Fruit fly (Drosophila melanogaster) whole organism, embryonic: ENCODE results near the gene wisp.

Experiments
- ATbp ChIP-seq: fragments of 200-800 bp; sonication (Bioruptor generic); optimal IDR thresholded peaks from 2 replicates; lab custom pipeline; 2017; ENCODE audit warnings: missing biosample characterization, mild to moderate bottlenecking, missing genetic modification characterization, missing genetic modification reagents
- Asciz ChIP-seq: fragments of 200-800 bp; sonication (Bioruptor generic); optimal IDR thresholded peaks from 2 replicates; lab custom pipeline; 2017; ENCODE audit warnings: missing biosample characterization, mild to moderate bottlenecking, missing genetic modification characterization, missing genetic modification reagents
- CG10366 ChIP-seq: fragments of 200-800 bp; sonication (Bioruptor generic); IDR thresholded peaks from 2 replicates; pipeline ENCODE4 v1.3.6; 2022; ENCODE audit warnings: missing biosample characterization, missing genetic modification characterization
- CG10431 ChIP-seq: fragments of 200-800 bp; sonication (Bioruptor generic); optimal IDR thresholded peaks from 3 replicates; lab custom pipeline; 2018; ENCODE audit warnings: missing biosample characterization, mild to moderate bottlenecking, missing genetic modification characterization
- CG10543 ChIP-seq: fragments of 200-800 bp; sonication (Bioruptor generic); optimal IDR thresholded peaks from 3 replicates; lab custom pipeline; 2017; ENCODE audit warnings: missing biosample characterization, mild to moderate bottlenecking, missing genetic modification characterization, moderate library complexity
- CG11696 ChIP-seq: fragments of 200-800 bp; sonication (Bioruptor generic); IDR thresholded peaks from 2 replicates; pipeline ENCODE4 v1.3.6; 2022; ENCODE audit warnings: missing biosample characterization, missing genetic modification characterization
- CG12391 ChIP-seq: fragments of 200-800 bp; sonication (Bioruptor generic); optimal IDR thresholded peaks from 3 replicates; lab custom pipeline; 2018; ENCODE audit warnings: missing biosample characterization, mild to moderate bottlenecking, missing genetic modification characterization, moderate library complexity
- CG13296 ChIP-seq: fragments of 200-800 bp; sonication (Bioruptor generic); optimal IDR thresholded peaks from 3 replicates; lab custom pipeline; 2018; ENCODE audit warnings: missing biosample characterization, mild to moderate bottlenecking, missing genetic modification characterization
- CG15269 ChIP-seq: fragments of 200-800 bp; sonication (Bioruptor generic); optimal IDR thresholded peaks from 2 replicates; lab custom pipeline; 2018; ENCODE audit warnings: missing biosample characterization, mild to moderate bottlenecking, missing genetic modification characterization, moderate library complexity
- CG15514 ChIP-seq: fragments of 200-800 bp; sonication (Bioruptor generic); optimal IDR thresholded peaks from 3 replicates; lab custom pipeline; 2017; ENCODE audit warnings: missing biosample characterization, missing genetic modification characterization, mild to moderate bottlenecking, moderate library complexity, missing genetic modification reagents
- CG16815 ChIP-seq: fragments of 200-800 bp; sonication (Bioruptor generic); optimal IDR thresholded peaks from 3 replicates; lab custom pipeline; 2017; ENCODE audit warnings: missing biosample characterization, mild to moderate bottlenecking, missing genetic modification characterization
- CG17186 ChIP-seq: fragments of 200-800 bp; sonication (Bioruptor generic); optimal IDR thresholded peaks from 3 replicates; lab custom pipeline; 2017; ENCODE audit warnings: missing biosample characterization, missing genetic modification reagents, missing genetic modification characterization
- CG17361 ChIP-seq: fragments of 200-800 bp; sonication (Bioruptor generic); IDR thresholded peaks from 3 replicates; pipeline ENCODE4 v1.3.6; 2022; ENCODE audit warnings: missing biosample characterization, missing genetic modification characterization
- CG2199 ChIP-seq: fragments of 200-800 bp; sonication (Bioruptor generic); IDR thresholded peaks from 3 replicates; pipeline ENCODE4 v1.3.6; 2022; ENCODE audit warnings: missing biosample characterization, missing genetic modification characterization
- CG34376 ChIP-seq: fragments of 200-800 bp; sonication (Bioruptor generic); optimal IDR thresholded peaks from 2 replicates; lab custom pipeline; 2018; ENCODE audit warnings: missing biosample characterization, mild to moderate bottlenecking, missing genetic modification characterization
- CG3847 ChIP-seq: fragments of 200-800 bp; sonication (Bioruptor generic); IDR thresholded peaks from 2 replicates; pipeline ENCODE4 v1.3.6; 2022; ENCODE audit warnings: missing biosample characterization, missing genetic modification characterization
- CG3995 ChIP-seq: fragments of 200-800 bp; sonication (Bioruptor generic); optimal IDR thresholded peaks from 3 replicates; lab custom pipeline; 2016; ENCODE audit warnings: missing biosample characterization, missing genetic modification characterization
- CG7556 ChIP-seq: fragments of 200-800 bp; sonication (Bioruptor generic); optimal IDR thresholded peaks from 2 replicates; lab custom pipeline; 2017; ENCODE audit warnings: missing biosample characterization, mild to moderate bottlenecking, missing genetic modification characterization
- CG8388 ChIP-seq: fragments of 200-800 bp; sonication (Bioruptor generic); optimal IDR thresholded peaks from 2 replicates; lab custom pipeline; 2019; ENCODE audit warnings: missing biosample characterization, mild to moderate bottlenecking, missing genetic modification characterization, moderate library complexity
- CG9817 ChIP-seq: fragments of 200-800 bp; sonication (Bioruptor generic); optimal IDR thresholded peaks from 2 replicates; lab custom pipeline; 2018; ENCODE audit warnings: missing biosample characterization, mild to moderate bottlenecking, missing genetic modification characterization, moderate library complexity
- Dek ChIP-seq: fragments of 200-800 bp; sonication (Bioruptor generic); optimal IDR thresholded peaks from 3 replicates; lab custom pipeline; 2019; ENCODE audit warnings: missing biosample characterization, mild to moderate bottlenecking, missing genetic modification characterization, moderate library complexity
- Fer1 ChIP-seq: fragments of 200-800 bp; sonication (Bioruptor generic); optimal IDR thresholded peaks from 2 replicates; lab custom pipeline; 2017; ENCODE audit warnings: missing biosample characterization, mild to moderate bottlenecking, missing genetic modification characterization
- Hmr ChIP-seq: fragments of 200-800 bp; sonication (Bioruptor generic); optimal IDR thresholded peaks from 3 replicates; lab custom pipeline; 2017; ENCODE audit warnings: mild to moderate bottlenecking, missing biosample characterization, missing genetic modification reagents, missing genetic modification characterization
- Hr3 ChIP-seq: fragments of 200-800 bp; sonication (Bioruptor generic); optimal IDR thresholded peaks from 3 replicates; lab custom pipeline; 2016; ENCODE audit warnings: missing biosample characterization, missing genetic modification characterization
- Med ChIP-seq: fragments of 200-800 bp; sonication (Bioruptor generic); peaks from one replicate; lab custom pipeline; 2016; ENCODE audit warnings: missing biosample characterization, missing genetic modification characterization, mild to moderate bottlenecking, inconsistent platforms, moderate library complexity
- Nf-YC ChIP-seq: fragments of 200-800 bp; optimal IDR thresholded peaks from 3 replicates; lab custom pipeline; 2019; ENCODE audit warnings: missing biosample characterization, mild to moderate bottlenecking, missing genetic modification characterization, moderate library complexity
- Oaz ChIP-seq: fragments of 200-800 bp; sonication (Bioruptor generic); IDR thresholded peaks from 2 replicates; pipeline ENCODE4 v1.3.6; 2022; ENCODE audit warnings: missing biosample characterization, missing genetic modification characterization
- Pdp1 ChIP-seq, 2 experiments: fragments of 200-800 bp; sonication (Bioruptor generic); optimal IDR thresholded peaks; 3 replicates each; lab custom pipeline; 2016; ENCODE audit warnings: missing biosample characterization in 2 of 2, missing genetic modification characterization in 2 of 2, mild to moderate bottlenecking in 1 of 2, moderate library complexity in 1 of 2
- Rfx ChIP-seq: fragments of 200-800 bp; sonication (Bioruptor generic); IDR thresholded peaks from 2 replicates; pipeline ENCODE4 v1.3.6; 2022; ENCODE audit warnings: missing biosample characterization, missing genetic modification characterization
- Xbp1 ChIP-seq: fragments of 200-800 bp; sonication (Bioruptor generic); optimal IDR thresholded peaks from 3 replicates; lab custom pipeline; 2016; ENCODE audit warnings: missing biosample characterization, mild to moderate bottlenecking, missing genetic modification characterization
- ato ChIP-seq: fragments of 200-800 bp; sonication (Bioruptor generic); IDR thresholded peaks from 2 replicates; pipeline ENCODE4 v1.3.6; 2022; ENCODE audit warnings: missing biosample characterization, missing genetic modification characterization; ENCODE audit not compliant: partially characterized antibody
- az2 ChIP-seq: fragments of 200-800 bp; sonication (Bioruptor generic); optimal IDR thresholded peaks from 3 replicates; lab custom pipeline; 2016; ENCODE audit warnings: missing biosample characterization, missing genetic modification characterization
- caup ChIP-seq: fragments of 200-800 bp; sonication (Bioruptor generic); optimal IDR thresholded peaks from 3 replicates; lab custom pipeline; 2017; ENCODE audit warnings: missing biosample characterization, mild to moderate bottlenecking, missing genetic modification characterization, moderate library complexity; ENCODE audit not compliant: severe bottlenecking
- chm ChIP-seq: fragments of 200-800 bp; sonication (Bioruptor generic); IDR thresholded peaks from 2 replicates; pipeline ENCODE4 v1.3.6; 2022; ENCODE audit warnings: missing biosample characterization, missing genetic modification characterization
- dmrt99B ChIP-seq: fragments of 200-800 bp; sonication (Bioruptor generic); optimal IDR thresholded peaks from 2 replicates; lab custom pipeline; 2018; ENCODE audit warnings: missing biosample characterization, mild to moderate bottlenecking, missing genetic modification characterization, moderate library complexity
- dpn ChIP-seq, 2 experiments: fragments of 200-800 bp; sonication (Bioruptor generic); optimal IDR thresholded peaks; 3 replicates each; lab custom pipeline; 2016; ENCODE audit warnings: missing biosample characterization in 2 of 2, missing genetic modification characterization in 2 of 2
- exex ChIP-seq: fragments of 200-800 bp; sonication (Bioruptor generic); optimal IDR thresholded peaks from 4 replicates; lab custom pipeline; 2018; ENCODE audit warnings: missing biosample characterization, mild to moderate bottlenecking, missing genetic modification characterization, moderate library complexity
- gcm2 ChIP-seq: fragments of 200-800 bp; sonication (Bioruptor generic); optimal IDR thresholded peaks from 2 replicates; lab custom pipeline; 2016; ENCODE audit warnings: missing biosample characterization, missing genetic modification characterization
- grn ChIP-seq: fragments of 200-800 bp; sonication (Bioruptor generic); optimal IDR thresholded peaks from 3 replicates; lab custom pipeline; 2017; ENCODE audit warnings: missing biosample characterization, missing genetic modification characterization
- lilli ChIP-seq: fragments of 200-800 bp; sonication (Bioruptor generic); optimal IDR thresholded peaks from 3 replicates; lab custom pipeline; 2016; ENCODE audit warnings: missing biosample characterization, missing genetic modification characterization
- maf-S ChIP-seq: fragments of 200-800 bp; sonication (Bioruptor generic); optimal IDR thresholded peaks from 2 replicates; lab custom pipeline; 2016; ENCODE audit warnings: missing biosample characterization, missing genetic modification characterization
- mirr ChIP-seq: fragments of 200-800 bp; sonication (Bioruptor generic); optimal IDR thresholded peaks from 3 replicates; lab custom pipeline; 2018; ENCODE audit warnings: missing biosample characterization, mild to moderate bottlenecking, missing genetic modification characterization
- ranshi ChIP-seq: fragments of 200-800 bp; sonication (Bioruptor generic); IDR thresholded peaks from 2 replicates; pipeline ENCODE4 v1.3.6; 2022; ENCODE audit warnings: missing biosample characterization, missing genetic modification characterization
- sd ChIP-seq: fragments of 200-800 bp; sonication (Bioruptor generic); optimal IDR thresholded peaks from 3 replicates; lab custom pipeline; 2018; ENCODE audit warnings: missing biosample characterization, mild to moderate bottlenecking, missing genetic modification characterization, moderate library complexity
- sqz ChIP-seq: fragments of 200-800 bp; sonication (Bioruptor generic); optimal IDR thresholded peaks from 3 replicates; lab custom pipeline; 2018; ENCODE audit warnings: missing biosample characterization, mild to moderate bottlenecking, missing genetic modification characterization
- sug ChIP-seq: fragments of 200-800 bp; optimal IDR thresholded peaks from 2 replicates; lab custom pipeline; 2019; ENCODE audit warnings: missing biosample characterization, mild to moderate bottlenecking, missing genetic modification characterization, moderate library complexity
- trh ChIP-seq: fragments of 200-800 bp; sonication (Bioruptor generic); optimal IDR thresholded peaks from 2 replicates; lab custom pipeline; 2016; ENCODE audit warnings: missing biosample characterization, missing genetic modification characterization

Gene wisp

dm6 chrX:11884134-11884533 lies 9.6 kb upstream of the wisp start:
- TF ChIP-seq gcm2 (GFP tag; lab: Kevin White, UChicago) (no peak), CG17361 (GFP tag; lab: Robert Waterston, UW) (no peak), CG34376 (peak; percentile 58), maf-S (GFP tag; lab: Kevin White, UChicago) (no peak), Med (peak; percentile 28), CG16815 (GFP tag; lab: Kevin White, UChicago) (no peak), Pdp1 (GFP tag; optimal IDR thresholded peaks at IDR 0.05; lab: Kevin White, UChicago) (peak in 1 of 2 experiments; percentile 89), sug (tag; lab: Kevin White, UChicago) (peak; percentile 51), lilli (GFP tag; lab: Kevin White, UChicago) (peak; percentile 10), exex (peak; percentile 85), mirr (GFP tag; lab: Kevin White, UChicago) (peak; percentile 30), grn (GFP tag; lab: Kevin White, UChicago) (peak; percentile 31), CG3847 (GFP tag; lab: Robert Waterston, UW) (no peak), sd (tag; lab: Kevin White, UChicago) (peak; percentile 57)

DNA sequence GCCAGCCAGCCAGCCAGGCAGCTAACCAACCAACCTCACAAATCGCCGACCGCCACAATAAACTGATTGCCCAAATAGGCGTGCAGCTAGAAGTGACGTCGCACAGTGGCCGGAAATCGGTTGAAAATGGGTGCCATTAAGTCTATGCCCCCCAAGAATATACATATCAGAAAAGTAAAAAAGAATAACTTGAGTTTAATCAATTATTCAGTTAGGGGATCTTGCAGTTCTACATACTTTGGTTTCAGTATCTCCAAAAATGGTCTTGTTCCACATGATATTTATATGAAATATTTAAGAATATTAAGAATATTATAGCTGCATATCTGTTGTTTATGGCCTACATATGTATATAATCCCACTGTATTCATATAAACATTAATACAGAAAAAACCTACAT lies 8.4 kb upstream of the wisp start:
- TF ChIP-seq CG2199 (GFP tag; lab: Robert Waterston, UW) (peak; percentile 34; the same call in 1 of the 3 replicates), CG10366 (GFP tag; lab: Robert Waterston, UW) (peak; percentile 32; the same call in 1 of the 2 replicates), CG9817 (tag; lab: Kevin White, UChicago) (peak; percentile 54), az2 (GFP tag; lab: Kevin White, UChicago) (peak; percentile 20), CG10431 (GFP tag; lab: Kevin White, UChicago) (no peak), CG7556 (peak; percentile 53), CG11696 (GFP tag; lab: Robert Waterston, UW) (no peak), CG10543 (GFP tag; lab: Kevin White, UChicago) (peak; percentile 76), chm (0 out of 2 replicates have a peak, but pooled peaks have one; percentile 15), Hmr (GFP tag; lab: Kevin White, UChicago) (peak; percentile 49), CG17186 (no peak), caup (peak; percentile 31), CG3995 (no peak), Dek (tag; lab: Kevin White, UChicago) (peak; percentile 37), lilli (GFP tag; lab: Kevin White, UChicago) (no peak), CG12391 (tag; lab: Kevin White, UChicago) (peak; percentile 44), sd (tag; lab: Kevin White, UChicago) (peak; percentile 20), CG8388 (peak; percentile 17), ranshi (GFP tag; lab: Robert Waterston, UW) (peak; percentile 41; the same call in 1 of the 2 replicates), sug (tag; lab: Kevin White, UChicago) (peak; percentile 47), Oaz (0 out of 2 replicates have a peak, but pooled peaks have one; percentile 10), sqz (GFP tag; lab: Kevin White, UChicago) (peak; percentile 12), Hr3 (GFP tag; lab: Kevin White, UChicago) (peak; percentile 16), dpn (GFP tag; optimal IDR thresholded peaks at IDR 0.05; lab: Kevin White, UChicago) (peak in 1 of 2 experiments; percentile 37), ATbp (peak; percentile 32), CG13296 (peak; percentile 69), Nf-YC (tag; lab: Kevin White, UChicago) (peak; percentile 35), Xbp1 (GFP tag; lab: Kevin White, UChicago) (peak; percentile 33), Asciz (GFP tag; lab: Kevin White, UChicago) (no peak), CG15514 (GFP tag; lab: Kevin White, UChicago) (peak; percentile 45), Rfx (GFP tag; lab: Robert Waterston, UW) (peak; percentile 58), ato (no peak), CG17361 (GFP tag; lab: Robert Waterston, UW) (0 out of 3 replicates have a peak, but pooled peaks have one; percentile 14), dmrt99B (peak; percentile 37), CG15269 (tag; lab: Kevin White, UChicago) (peak; percentile 78), Fer1 (GFP tag; lab: Kevin White, UChicago) (peak; percentile 50), trh (no peak)
